Worm (Caenorhabditis elegans): Measurements from ENCODE around the gene C16A11.3.

ce11 chrII:4222983-4223382 is 6.4 kb upstream of the C16A11.3 start, which contains the start of gene C16A11.5:
- TF ChIP-seq ceh-82 (tag; optimal IDR thresholded peaks at IDR 0.05) (no peak), F49E8.2 (tag; optimal IDR thresholded peaks at IDR 0.05; ENCODE audit: borderline replicate concordance) (no peak), fkh-10 (GFP tag; optimal IDR thresholded peaks at IDR 0.05) (no peak), R02D3.7 (tag; optimal IDR thresholded peaks at IDR 0.05) (no peak), pha-4 (GFP tag; IDR thresholded peaks at IDR 0.05) (no peak), pha-4 (tag; optimal IDR thresholded peaks at IDR 0.05) (no peak), jun-1 (tag; optimal IDR thresholded peaks at IDR 0.05) (no peak), nhr-111 (GFP tag; optimal IDR thresholded peaks at IDR 0.05) (no peak), spr-1 (tag; optimal IDR thresholded peaks at IDR 0.05) (no peak)

Data from whole organism, L4 larva.